Fruit fly (Drosophila melanogaster) whole organism, embryonic: ENCODE measurements around the gene HDAC1.

Experiments
- Asciz ChIP-seq: fragments of 200-800 bp; sonication (Bioruptor generic); optimal IDR thresholded peaks from 2 replicates; lab custom pipeline; 2017; ENCODE audit warnings: missing biosample characterization, mild to moderate bottlenecking, missing genetic modification characterization, missing genetic modification reagents
- Blimp-1 ChIP-seq: fragments of 200-800 bp; sonication (Bioruptor generic); optimal IDR thresholded peaks from 3 replicates; lab custom pipeline; 2018; ENCODE audit warnings: missing biosample characterization, missing genetic modification characterization, mild to moderate bottlenecking, moderate library complexity, missing genetic modification reagents
- CG10147 ChIP-seq: fragments of 200-800 bp; sonication (Bioruptor generic); optimal IDR thresholded peaks from 2 replicates; lab custom pipeline; 2019; ENCODE audit warnings: missing biosample characterization, mild to moderate bottlenecking, missing genetic modification characterization, moderate library complexity
- CG11504 ChIP-seq: fragments of 200-800 bp; sonication (Bioruptor generic); optimal IDR thresholded peaks from 3 replicates; lab custom pipeline; 2019; ENCODE audit warnings: missing biosample characterization, mild to moderate bottlenecking, missing genetic modification characterization, moderate library complexity
- CG12299 ChIP-seq: fragments of 200-800 bp; sonication (Bioruptor generic); optimal IDR thresholded peaks from 2 replicates; lab custom pipeline; 2018; ENCODE audit warnings: missing biosample characterization, mild to moderate bottlenecking, missing genetic modification characterization
- CG1233 ChIP-seq: fragments of 200-800 bp; sonication (Bioruptor generic); optimal IDR thresholded peaks from 4 replicates; lab custom pipeline; 2018; ENCODE audit warnings: missing biosample characterization, mild to moderate bottlenecking, missing genetic modification characterization
- CG12391 ChIP-seq: fragments of 200-800 bp; sonication (Bioruptor generic); optimal IDR thresholded peaks from 3 replicates; lab custom pipeline; 2018; ENCODE audit warnings: missing biosample characterization, mild to moderate bottlenecking, missing genetic modification characterization, moderate library complexity
- CG14860 ChIP-seq: fragments of 200-800 bp; sonication (Bioruptor generic); IDR thresholded peaks from 3 replicates; pipeline ENCODE4 v1.3.6; 2022; ENCODE audit warnings: missing biosample characterization, missing genetic modification characterization; ENCODE audit not compliant: partially characterized antibody
- CG17359 ChIP-seq: fragments of 200-800 bp; sonication (Bioruptor generic); optimal IDR thresholded peaks from 3 replicates; lab custom pipeline; 2018; ENCODE audit warnings: missing biosample characterization, mild to moderate bottlenecking, missing genetic modification characterization, moderate library complexity
- CG17361 ChIP-seq: fragments of 200-800 bp; sonication (Bioruptor generic); IDR thresholded peaks from 3 replicates; pipeline ENCODE4 v1.3.6; 2022; ENCODE audit warnings: missing biosample characterization, missing genetic modification characterization
- CG18262 ChIP-seq: fragments of 200-800 bp; optimal IDR thresholded peaks from 3 replicates; lab custom pipeline; 2019; ENCODE audit warnings: missing biosample characterization, mild to moderate bottlenecking, missing genetic modification characterization, moderate library complexity
- CG18476 ChIP-seq: fragments of 200-800 bp; sonication (Bioruptor generic); optimal IDR thresholded peaks from 2 replicates; lab custom pipeline; 2016; ENCODE audit warnings: missing biosample characterization, mild to moderate bottlenecking, missing genetic modification characterization
- CG18599 ChIP-seq: fragments of 200-800 bp; sonication (Bioruptor generic); optimal IDR thresholded peaks from 3 replicates; lab custom pipeline; 2017; ENCODE audit warnings: missing biosample characterization, missing genetic modification characterization, mild to moderate bottlenecking, moderate library complexity, missing genetic modification reagents
- CG2199 ChIP-seq: fragments of 200-800 bp; sonication (Bioruptor generic); IDR thresholded peaks from 3 replicates; pipeline ENCODE4 v1.3.6; 2022; ENCODE audit warnings: missing biosample characterization, missing genetic modification characterization
- CG31441 ChIP-seq: fragments of 200-800 bp; sonication (Bioruptor generic); IDR thresholded peaks from 2 replicates; pipeline ENCODE4 v1.3.6; 2022; ENCODE audit warnings: missing biosample characterization, missing genetic modification characterization
- CG3281 ChIP-seq: fragments of 200-800 bp; sonication (Bioruptor generic); optimal IDR thresholded peaks from 3 replicates; lab custom pipeline; 2017; ENCODE audit warnings: missing biosample characterization, mild to moderate bottlenecking, missing genetic modification characterization
- CG34376 ChIP-seq: fragments of 200-800 bp; sonication (Bioruptor generic); optimal IDR thresholded peaks from 2 replicates; lab custom pipeline; 2018; ENCODE audit warnings: missing biosample characterization, mild to moderate bottlenecking, missing genetic modification characterization
- CG3726 ChIP-seq: fragments of 200-800 bp; sonication (Bioruptor generic); IDR thresholded peaks from 3 replicates; pipeline ENCODE4, ENCODE4 v1.3.6; 2022; ENCODE audit warnings: missing biosample characterization, missing genetic modification characterization
- CG6854 ChIP-seq: fragments of 200-800 bp; sonication (Bioruptor generic); optimal IDR thresholded peaks from 3 replicates; lab custom pipeline; 2017; ENCODE audit warnings: missing biosample characterization, mild to moderate bottlenecking, missing genetic modification characterization
- CG7357 ChIP-seq: fragments of 200-800 bp; sonication (Bioruptor generic); IDR thresholded peaks from 3 replicates; pipeline ENCODE4 v1.3.6; 2022; ENCODE audit warnings: missing biosample characterization, missing genetic modification characterization
- CG7839 ChIP-seq: fragments of 200-800 bp; sonication (Bioruptor generic); optimal IDR thresholded peaks from 3 replicates; lab custom pipeline; 2018; ENCODE audit warnings: missing biosample characterization, mild to moderate bottlenecking, missing genetic modification characterization, moderate library complexity
- Camta ChIP-seq: fragments of 200-800 bp; sonication (Bioruptor generic); optimal IDR thresholded peaks from 2 replicates; lab custom pipeline; 2016; ENCODE audit warnings: missing biosample characterization, missing genetic modification characterization
- CoRest ChIP-seq: fragments of 200-800 bp; sonication (Bioruptor generic); optimal IDR thresholded peaks from 3 replicates; lab custom pipeline; 2018; ENCODE audit warnings: missing biosample characterization, mild to moderate bottlenecking, missing genetic modification characterization, moderate library complexity
- D19A ChIP-seq: fragments of 200-800 bp; optimal IDR thresholded peaks from 3 replicates; lab custom pipeline; 2019; ENCODE audit warnings: missing biosample characterization, mild to moderate bottlenecking, missing genetic modification characterization, moderate library complexity
- D19B ChIP-seq: fragments of 200-800 bp; sonication (Bioruptor generic); optimal IDR thresholded peaks from 2 replicates; lab custom pipeline; 2017; ENCODE audit warnings: missing biosample characterization, mild to moderate bottlenecking, missing genetic modification characterization
- Max ChIP-seq: fragments of 200-800 bp; sonication (Bioruptor generic); optimal IDR thresholded peaks from 2 replicates; lab custom pipeline; 2016; ENCODE audit warnings: missing biosample characterization, mild to moderate bottlenecking, missing genetic modification characterization
- Med ChIP-seq: fragments of 200-800 bp; sonication (Bioruptor generic); peaks from one replicate; lab custom pipeline; 2016; ENCODE audit warnings: missing biosample characterization, missing genetic modification characterization, mild to moderate bottlenecking, inconsistent platforms, moderate library complexity
- Meics ChIP-seq: fragments of 200-800 bp; sonication (Bioruptor generic); optimal IDR thresholded peaks from 2 replicates; lab custom pipeline; 2017; ENCODE audit warnings: missing biosample characterization, mild to moderate bottlenecking, missing genetic modification characterization
- Mes4 ChIP-seq: fragments of 200-800 bp; sonication (Bioruptor generic); optimal IDR thresholded peaks from 2 replicates; lab custom pipeline; 2016; ENCODE audit warnings: missing biosample characterization, missing genetic modification characterization
- Neu2 ChIP-seq: fragments of 200-800 bp; sonication (Bioruptor generic); optimal IDR thresholded peaks from 3 replicates; lab custom pipeline; 2016; ENCODE audit warnings: missing biosample characterization, missing genetic modification characterization, borderline replicate concordance
- Sox100B ChIP-seq: fragments of 200-800 bp; sonication (Bioruptor generic); optimal IDR thresholded peaks from 3 replicates; lab custom pipeline; 2018; ENCODE audit warnings: missing biosample characterization, mild to moderate bottlenecking, missing genetic modification characterization
- cwo ChIP-seq: fragments of 200-800 bp; sonication (Bioruptor generic); optimal IDR thresholded peaks from 3 replicates; lab custom pipeline; 2017; ENCODE audit warnings: missing biosample characterization, missing genetic modification characterization, mild to moderate bottlenecking, moderate library complexity, missing genetic modification reagents
- dimm ChIP-seq: fragments of 200-800 bp; sonication (Bioruptor generic); IDR thresholded peaks from 2 replicates; pipeline ENCODE4 v1.3.6; 2022; ENCODE audit warnings: missing biosample characterization, missing genetic modification characterization
- dm ChIP-seq: fragments of 200-800 bp; sonication (Bioruptor generic); optimal IDR thresholded peaks from 3 replicates; lab custom pipeline; 2016; ENCODE audit warnings: missing biosample characterization, missing genetic modification characterization
- fd96Cb ChIP-seq: fragments of 200-800 bp; sonication (Bioruptor generic); optimal IDR thresholded peaks from 2 replicates; lab custom pipeline; 2018; ENCODE audit warnings: missing biosample characterization, mild to moderate bottlenecking, missing genetic modification characterization, moderate library complexity
- lbe ChIP-seq: fragments of 200-800 bp; sonication (Bioruptor generic); optimal IDR thresholded peaks from 2 replicates; lab custom pipeline; 2016; ENCODE audit warnings: missing biosample characterization, mild to moderate bottlenecking, missing genetic modification characterization
- lmd ChIP-seq: fragments of 200-800 bp; sonication (Bioruptor generic); IDR thresholded peaks from 2 replicates; pipeline ENCODE4 v1.3.6; 2022; ENCODE audit warnings: missing biosample characterization, missing genetic modification characterization
- onecut ChIP-seq: fragments of 200-800 bp; sonication (Bioruptor generic); IDR thresholded peaks from 2 replicates; pipeline ENCODE4 v1.3.6; 2022; ENCODE audit warnings: missing biosample characterization, missing genetic modification characterization
- phol ChIP-seq: fragments of 200-800 bp; sonication (Bioruptor generic); optimal IDR thresholded peaks from 3 replicates; lab custom pipeline; 2018; ENCODE audit warnings: missing biosample characterization, mild to moderate bottlenecking, missing genetic modification characterization, moderate library complexity
- pum ChIP-seq: fragments of 200-800 bp; sonication (Bioruptor generic); optimal IDR thresholded peaks from 2 replicates; lab custom pipeline; 2016; ENCODE audit warnings: missing biosample characterization, missing genetic modification characterization
- row ChIP-seq: fragments of 200-800 bp; sonication (Bioruptor generic); IDR thresholded peaks from 3 replicates; pipeline ENCODE4 v1.3.6; 2022; ENCODE audit warnings: missing biosample characterization, missing genetic modification characterization
- scrt ChIP-seq: fragments of 200-800 bp; sonication (Bioruptor generic); optimal IDR thresholded peaks from 2 replicates; lab custom pipeline; 2018; ENCODE audit warnings: missing biosample characterization, mild to moderate bottlenecking, missing genetic modification characterization, moderate library complexity
- sd ChIP-seq: fragments of 200-800 bp; sonication (Bioruptor generic); optimal IDR thresholded peaks from 3 replicates; lab custom pipeline; 2018; ENCODE audit warnings: missing biosample characterization, mild to moderate bottlenecking, missing genetic modification characterization, moderate library complexity
- sens ChIP-seq: fragments of 200-800 bp; sonication (Bioruptor generic); peaks from one replicate; lab custom pipeline; 2016; ENCODE audit warnings: missing biosample characterization, missing genetic modification characterization
- sima ChIP-seq: fragments of 200-800 bp; sonication (Bioruptor generic); optimal IDR thresholded peaks from 2 replicates; lab custom pipeline; 2016; ENCODE audit warnings: missing biosample characterization, missing genetic modification characterization
- sisA ChIP-seq: fragments of 200-800 bp; sonication (Bioruptor generic); IDR thresholded peaks from 2 replicates; pipeline ENCODE4 v1.3.6; 2022; ENCODE audit warnings: missing biosample characterization, missing genetic modification characterization
- slbo ChIP-seq: fragments of 200-800 bp; sonication (Bioruptor generic); IDR thresholded peaks from 2 replicates; pipeline ENCODE4 v1.3.6; 2022; ENCODE audit warnings: missing biosample characterization, missing genetic modification characterization
- toy ChIP-seq: fragments of 200-800 bp; sonication (Bioruptor generic); IDR thresholded peaks from 2 replicates; pipeline ENCODE4 v1.3.6; 2022; ENCODE audit warnings: missing biosample characterization, missing genetic modification characterization
- zfh1 ChIP-seq: fragments of 200-800 bp; sonication (Bioruptor generic); IDR thresholded peaks from 3 replicates; pipeline ENCODE4 v1.3.6; 2022; ENCODE audit warnings: missing biosample characterization, missing genetic modification characterization

The HDAC1 gene

dm6 chr3L:4618865-4619496 lies 7.6 kb upstream of the HDAC1 start (continued):
- no peak for TF ChIP-seq CG6854 (GFP tag; lab: Kevin White, UChicago)
- no peak for TF ChIP-seq dimm
- no peak for TF ChIP-seq CG7357 (GFP tag; lab: Robert Waterston, UW)
- no peak for TF ChIP-seq toy (GFP tag; lab: Robert Waterston, UW)
- TF ChIP-seq CG1233 (GFP tag; lab: Kevin White, UChicago) = no peak
- TF ChIP-seq sd (tag; lab: Kevin White, UChicago) = peak; percentile 62
- TF ChIP-seq Med (GFP tag; lab: Kevin White, UChicago) = peak; percentile 8
- TF ChIP-seq onecut (GFP tag; lab: Robert Waterston, UW) = peak; percentile 94
- TF ChIP-seq scrt = peak; percentile 14
- TF ChIP-seq Blimp-1 (GFP tag; lab: Kevin White, UChicago) = peak; percentile 23
- peak; percentile 79 for TF ChIP-seq sens (GFP tag; lab: Kevin White, UChicago)
- no peak for TF ChIP-seq zfh1 (GFP tag; lab: Robert Waterston, UW)
- no peak for TF ChIP-seq dm (GFP tag; lab: Kevin White, UChicago)
- TF ChIP-seq Asciz (GFP tag; lab: Kevin White, UChicago) = peak; percentile 36
- TF ChIP-seq row (GFP tag; lab: Robert Waterston, UW) = peak; percentile 33; the same call in 1 of the 3 replicates
- peak; percentile 53 for TF ChIP-seq CG11504
- peak; percentile 3 for TF ChIP-seq Sox100B (GFP tag; lab: Kevin White, UChicago)
- TF ChIP-seq pum = no peak
- TF ChIP-seq Camta (GFP tag; lab: Kevin White, UChicago) = no peak
- TF ChIP-seq CG18262 (tag; lab: Kevin White, UChicago) = peak; percentile 37
- peak; percentile 22 for TF ChIP-seq Meics (GFP tag; lab: Kevin White, UChicago)
- TF ChIP-seq CG31441 (GFP tag; lab: Robert Waterston, UW) = 0 out of 2 replicates have a peak, but pooled peaks have one; percentile 15
- TF ChIP-seq CG12391 = no peak
- TF ChIP-seq CG18476 (GFP tag; lab: Kevin White, UChicago) = peak; percentile 12
- TF ChIP-seq CG17361 (GFP tag; lab: Robert Waterston, UW) = 0 out of 3 replicates have a peak, but pooled peaks have one; percentile 32
- TF ChIP-seq CG18599 = peak; percentile 26
- peak; percentile 39 for TF ChIP-seq phol (tag; lab: Kevin White, UChicago)
- no peak for TF ChIP-seq Mes4 (GFP tag; lab: Kevin White, UChicago)
- peak; percentile 24 for TF ChIP-seq fd96Cb (tag; lab: Kevin White, UChicago)
- peak; percentile 17 for TF ChIP-seq CG7839 (tag; lab: Kevin White, UChicago)
- no peak for TF ChIP-seq CG3726 (GFP tag; lab: Robert Waterston, UW)
- no peak for TF ChIP-seq CG2199 (GFP tag; lab: Robert Waterston, UW)
- TF ChIP-seq lbe (GFP tag; lab: Kevin White, UChicago) = no peak
- TF ChIP-seq CG12299 (tag; lab: Kevin White, UChicago) = no peak
- no peak for TF ChIP-seq CG34376
- TF ChIP-seq CG10147 (GFP tag; lab: Kevin White, UChicago) = peak; percentile 7
- no peak for TF ChIP-seq sima (GFP tag; lab: Kevin White, UChicago)
- 0 out of 2 replicates have a peak, but pooled peaks have one; percentile 17 for TF ChIP-seq sisA (GFP tag; lab: Robert Waterston, UW)
- peak; percentile 15 for TF ChIP-seq CG3281 (GFP tag; lab: Kevin White, UChicago)
- no peak for TF ChIP-seq Max (GFP tag; lab: Kevin White, UChicago)
- peak; percentile 39 for TF ChIP-seq CG17359 (tag; lab: Kevin White, UChicago)
- 0 out of 2 replicates have a peak, but pooled peaks have one; percentile 4 for TF ChIP-seq lmd (GFP tag; lab: Robert Waterston, UW)
- no peak for TF ChIP-seq Neu2 (GFP tag; lab: Kevin White, UChicago)
- peak; percentile 26 for TF ChIP-seq D19B (GFP tag; lab: Kevin White, UChicago)
- no peak for TF ChIP-seq CG14860
- TF ChIP-seq slbo (GFP tag; lab: Robert Waterston, UW) = peak; percentile 16; the same call in 1 of the 2 replicates
- TF ChIP-seq CoRest = no peak
- TF ChIP-seq cwo (GFP tag; lab: Kevin White, UChicago) = no peak
- peak; percentile 90 for TF ChIP-seq D19A (tag; lab: Kevin White, UChicago)
